Fruit fly (Drosophila melanogaster): ENCODE results near the gene CG43095.

Gene CG43095

DNA sequence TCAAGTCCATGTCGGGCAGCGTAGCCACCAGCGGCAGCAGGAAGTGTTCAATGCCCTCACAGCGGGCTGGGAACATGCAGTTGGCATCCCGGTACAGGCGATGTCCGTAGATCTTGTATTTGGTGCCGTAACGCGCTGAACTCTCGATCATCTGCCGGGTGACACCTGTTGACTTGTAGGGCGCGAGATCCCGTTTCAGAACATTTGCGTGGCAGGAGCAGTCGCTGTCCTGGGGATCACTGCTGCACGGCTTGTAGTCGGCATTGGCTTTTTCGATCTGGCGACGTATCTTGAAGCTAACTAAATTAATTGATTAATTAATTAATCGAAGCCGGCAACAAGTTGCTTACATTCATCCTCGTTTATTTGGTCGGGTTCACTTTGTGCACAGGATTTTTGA is 21.5 kb downstream of the CG43095 start:
- no peak for TF ChIP-seq CG7368 (GFP tag; optimal IDR thresholded peaks at IDR 0.05)
- no peak for TF ChIP-seq Met (GFP tag; optimal IDR thresholded peaks at IDR 0.05)
- no peak for TF ChIP-seq CG10631 (GFP tag; optimal IDR thresholded peaks at IDR 0.05)
- TF ChIP-seq CG6792 (GFP tag; optimal IDR thresholded peaks at IDR 0.05) = no peak
- TF ChIP-seq net (GFP tag; optimal IDR thresholded peaks at IDR 0.05) = no peak
- no peak for TF ChIP-seq CG11762 (GFP tag; optimal IDR thresholded peaks at IDR 0.05; ENCODE audit: insufficient read depth)
- no peak for TF ChIP-seq Sox102F (GFP tag; optimal IDR thresholded peaks at IDR 0.05)
- no peak for TF ChIP-seq CG10669 (GFP tag; optimal IDR thresholded peaks at IDR 0.05)
- no peak for TF ChIP-seq CG6163 (GFP tag; IDR thresholded peaks at IDR 0.05)
- no peak for TF ChIP-seq Hr38 (GFP tag; optimal IDR thresholded peaks at IDR 0.05)
- TF ChIP-seq fkh (GFP tag; optimal IDR thresholded peaks at IDR 0.05) = no peak

DNA sequence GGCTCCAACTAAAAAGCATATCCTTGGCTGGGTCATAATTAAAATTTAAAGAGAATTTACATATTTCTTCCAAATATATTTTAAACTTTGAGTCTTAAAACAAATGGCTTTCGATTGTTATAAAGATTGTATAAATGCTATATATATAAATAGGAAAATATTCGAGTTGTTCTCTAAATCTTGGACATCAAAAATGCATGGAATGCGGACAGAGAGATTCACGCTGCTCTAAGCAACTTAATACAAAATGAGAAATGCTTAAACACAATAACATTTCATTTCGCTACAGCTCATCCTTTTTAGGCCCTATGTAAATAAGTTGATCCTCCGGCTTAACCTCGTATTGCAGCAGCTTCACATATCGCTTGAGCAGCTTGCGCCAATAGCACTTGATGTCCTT is 22.6 kb downstream of the CG43095 start, which contains the start of gene CG31139:
CG31139 (minus strand) TSS at position 101 of the 400 bp plus-strand sequence.
- TF ChIP-seq CG6854 (GFP tag; optimal IDR thresholded peaks at IDR 0.05) (no peak), CG6163 (GFP tag; IDR thresholded peaks at IDR 0.05) (no peak), esn (GFP tag; optimal IDR thresholded peaks at IDR 0.05) (no peak), Eip75B (GFP tag; optimal IDR thresholded peaks at IDR 0.05) (no peak), CG32006 (GFP tag; optimal IDR thresholded peaks at IDR 0.05) (no peak), Sox15 (GFP tag; optimal IDR thresholded peaks at IDR 0.05) (no peak), CG6808 (GFP tag; optimal IDR thresholded peaks at IDR 0.05) (no peak), Hr39 (GFP tag; optimal IDR thresholded peaks at IDR 0.05) (no peak), fd59A (GFP tag; optimal IDR thresholded peaks at IDR 0.05) (no peak), CG4318 (GFP tag; optimal IDR thresholded peaks at IDR 0.05) (no peak), achi (GFP tag; optimal IDR thresholded peaks at IDR 0.05) (no peak), dsx (GFP tag; optimal IDR thresholded peaks at IDR 0.05; ENCODE audit: poor library complexity, severe bottlenecking) (no peak), Sox14 (GFP tag; optimal IDR thresholded peaks at IDR 0.05) (no peak), CG11294 (GFP tag; IDR thresholded peaks at IDR 0.05) (no peak), svp (GFP tag) (no peak)

DNA sequence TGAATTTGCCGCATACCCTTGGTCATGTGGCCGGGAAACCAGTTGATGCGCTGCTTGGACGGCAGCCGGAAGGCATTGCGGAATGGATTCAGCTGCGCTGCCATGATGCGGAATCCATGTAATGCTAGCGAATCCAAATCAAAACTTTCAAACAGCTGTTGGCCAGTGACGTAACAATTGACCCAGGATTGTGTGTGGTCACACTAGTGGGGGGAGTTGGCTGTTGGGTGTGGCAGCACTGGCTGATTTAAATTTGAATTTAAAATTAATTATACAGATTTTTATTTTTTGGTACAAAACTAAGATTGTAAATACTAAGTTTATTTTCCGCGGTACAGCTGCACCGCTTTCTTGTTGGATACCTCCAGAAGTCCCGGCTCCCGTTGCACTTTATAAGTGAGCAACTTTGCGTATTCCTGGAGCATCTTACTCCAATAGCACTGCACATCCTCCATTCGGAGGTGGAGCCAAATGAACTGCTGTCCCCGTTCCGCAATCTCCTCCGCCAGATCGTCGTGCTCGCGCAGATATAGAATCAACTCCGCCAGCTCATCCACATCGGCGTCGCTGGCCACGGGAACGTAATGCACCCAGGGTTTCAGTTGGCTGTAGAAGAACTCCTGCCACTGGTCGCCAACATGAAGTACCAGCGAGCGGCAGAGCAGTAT is 24.0 kb downstream of the CG43095 start, which contains the start of gene CG17141:
CG17141 (minus strand) TSS at position 177 of the 668 bp plus-strand sequence.
- TF ChIP-seq Sox15 (GFP tag; optimal IDR thresholded peaks at IDR 0.05) = no peak

DNA sequence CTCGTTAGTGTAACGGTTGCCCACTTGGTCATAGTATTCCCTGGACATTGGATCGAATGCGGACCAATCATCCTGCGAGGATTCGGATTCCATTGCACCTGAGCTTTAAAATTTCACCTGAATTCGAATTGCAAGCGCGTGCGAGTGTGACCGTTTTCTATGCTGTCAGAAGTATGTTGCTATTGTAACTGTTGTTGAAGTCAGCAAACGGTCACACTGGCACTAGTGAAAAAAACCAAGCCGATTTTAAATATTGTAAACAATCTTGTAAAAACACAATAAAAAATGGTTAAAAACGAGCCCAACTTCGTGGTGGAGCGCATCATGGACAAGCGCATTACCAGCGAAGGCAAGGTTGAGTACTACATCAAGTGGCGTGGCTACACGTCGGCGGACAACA is 26.1 kb downstream of the CG43095 start, which contains the start of the genes vret and HP1c:
vret (minus strand) TSS at position 150 of the 400 bp plus-strand sequence.
HP1c (plus strand) TSS at position 189 of the 400 bp plus-strand sequence.
- no peak for TF ChIP-seq Hr38 (GFP tag; optimal IDR thresholded peaks at IDR 0.05)
- no peak for TF ChIP-seq CG32006 (GFP tag; optimal IDR thresholded peaks at IDR 0.05)
- TF ChIP-seq CG11902 (GFP tag; optimal IDR thresholded peaks at IDR 0.05) = no peak
- TF ChIP-seq CG6854 (GFP tag; optimal IDR thresholded peaks at IDR 0.05) = no peak
- no peak for TF ChIP-seq Hr39 (GFP tag; optimal IDR thresholded peaks at IDR 0.05)
- TF ChIP-seq Ets21C (GFP tag; optimal IDR thresholded peaks at IDR 0.05) = no peak
- no peak for TF ChIP-seq esn (GFP tag; optimal IDR thresholded peaks at IDR 0.05)
- TF ChIP-seq CG9139 (GFP tag; optimal IDR thresholded peaks at IDR 0.05) = no peak
- no peak for TF ChIP-seq CG4318 (GFP tag; optimal IDR thresholded peaks at IDR 0.05)
- TF ChIP-seq CG10631 (GFP tag; optimal IDR thresholded peaks at IDR 0.05) = no peak
- no peak for TF ChIP-seq Gug (GFP tag; IDR thresholded peaks at IDR 0.05)
- TF ChIP-seq topi (GFP tag; optimal IDR thresholded peaks at IDR 0.05) = no peak
- no peak for TF ChIP-seq cyc (GFP tag; optimal IDR thresholded peaks at IDR 0.05)
- TF ChIP-seq Blimp-1 (GFP tag; optimal IDR thresholded peaks at IDR 0.05) = no peak

DNA sequence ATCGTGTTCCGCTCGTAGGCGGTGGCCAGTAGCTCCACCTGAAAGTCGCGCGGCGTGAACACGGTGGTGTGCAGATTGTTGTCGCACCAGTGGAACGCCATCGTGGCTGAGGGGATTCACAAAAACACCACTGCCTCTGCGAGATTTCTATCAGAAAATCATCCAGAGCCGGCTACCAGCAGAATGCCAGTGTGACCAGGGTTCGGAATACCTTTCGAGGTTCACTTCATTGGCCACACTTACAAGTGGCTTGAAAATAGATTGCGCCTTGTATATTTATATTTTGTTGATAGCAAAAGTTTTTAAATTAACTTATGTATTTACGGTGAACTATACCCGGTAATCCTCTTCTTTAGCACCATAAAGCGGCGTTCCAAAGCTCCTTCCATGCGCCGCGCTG is 30.6 kb downstream of the CG43095 start, which contains the start of the genes Dcr-1 and CG6985:
Dcr-1 (minus strand) TSS at position 162 of the 400 bp plus-strand sequence.
CG6985 (plus strand) TSS at position 221 of the 400 bp plus-strand sequence.
- no peak for TF ChIP-seq net (GFP tag; optimal IDR thresholded peaks at IDR 0.05)
- TF ChIP-seq acj6 (GFP tag; optimal IDR thresholded peaks at IDR 0.05) = no peak
- no peak for TF ChIP-seq Hr38 (GFP tag; optimal IDR thresholded peaks at IDR 0.05)
- no peak for TF ChIP-seq CG8119 (GFP tag; IDR thresholded peaks at IDR 0.05)
- no peak for TF ChIP-seq salr (GFP tag; optimal IDR thresholded peaks at IDR 0.05)
- no peak for TF ChIP-seq CG10669 (GFP tag; optimal IDR thresholded peaks at IDR 0.05)

Data from whole organism, prepupa.